ENCODE assay signal across 6 fruit fly cellular contexts in the genomic region with DNA sequence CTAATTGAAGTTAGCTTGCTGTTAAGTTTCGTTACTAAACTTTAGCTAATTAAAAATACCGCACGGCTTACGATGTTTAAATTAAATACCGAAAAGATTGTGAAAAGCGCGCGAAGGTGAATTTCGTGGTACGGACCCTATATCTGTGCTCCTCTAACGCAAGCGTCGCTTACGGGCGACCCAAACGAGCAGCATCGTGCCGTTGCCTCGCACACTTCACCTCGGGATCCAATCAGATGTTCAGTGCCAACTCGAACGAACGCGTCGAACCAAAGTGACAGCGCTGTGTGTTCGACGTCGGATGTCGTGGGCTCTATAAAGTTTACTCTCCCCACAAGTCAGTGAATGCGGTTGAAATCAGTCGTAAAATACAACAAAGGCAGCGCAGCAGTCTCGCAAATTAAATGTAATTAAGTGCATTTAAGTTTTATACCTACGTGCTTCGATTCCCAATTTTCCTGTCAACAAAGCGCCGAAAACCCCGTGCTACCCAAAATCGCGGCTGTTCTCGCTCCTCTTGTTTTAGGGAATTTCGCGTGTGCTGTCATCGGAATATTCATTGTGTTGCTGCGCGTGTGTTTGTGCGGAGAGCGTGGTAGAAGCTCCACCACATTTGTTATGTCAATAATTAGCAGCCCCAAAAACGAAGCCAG.
A peak's percentile ranks its signal among the peaks of the same experiment; 100 is the strongest.
TF ChIP-seq lines count a peak whose summit lies in the region.

No protein-coding gene starts in this region.

- peak; percentile 24 for TF ChIP-seq CTCF in whole organism, embryonic (GFP tag; optimal IDR thresholded peaks at IDR 0.05; lab: Kevin White, UChicago)

TF ChIP-seq in whole organism, 6 proteins besides CTCF, POLR2A, EP300 and RAD21:
- no peak for TF ChIP-seq psq (optimal IDR thresholded peaks at IDR 0.05; lab: Kevin White, UChicago)
- peak; percentile 50 for TF ChIP-seq CG8478 (optimal IDR thresholded peaks at IDR 0.05; lab: Kevin White, UChicago)

TF ChIP-seq in whole organism, adult, 20 proteins besides CTCF, POLR2A, EP300 and RAD21:
- TF ChIP-seq cnc (optimal IDR thresholded peaks at IDR 0.05; lab: Kevin White, UChicago), result no peak
- peak; percentile 61 for TF ChIP-seq cic (GFP tag; optimal IDR thresholded peaks at IDR 0.05; lab: Kevin White, UChicago)
- peak; percentile 23 for TF ChIP-seq tj (GFP tag; optimal IDR thresholded peaks at IDR 0.05; lab: Kevin White, UChicago)
- TF ChIP-seq bab1 (GFP tag; optimal IDR thresholded peaks at IDR 0.05; lab: Kevin White, UChicago), result peak; percentile 62
- no peak for TF ChIP-seq kay (GFP tag; lab: Kevin White, UChicago; ENCODE audit: borderline replicate concordance)
- no peak for TF ChIP-seq CG14711 (tag; optimal IDR thresholded peaks at IDR 0.05; lab: Kevin White, UChicago)
- TF ChIP-seq pad (GFP tag; optimal IDR thresholded peaks at IDR 0.05; lab: Kevin White, UChicago), result peak; percentile 26
- no peak for TF ChIP-seq CG12768 (GFP tag; optimal IDR thresholded peaks at IDR 0.05; lab: Kevin White, UChicago)
- TF ChIP-seq CG33017 (tag; optimal IDR thresholded peaks at IDR 0.05; lab: Kevin White, UChicago), result peak; percentile 7
- peak; percentile 72 for TF ChIP-seq Mnt (GFP tag; optimal IDR thresholded peaks at IDR 0.05; lab: Kevin White, UChicago)
- TF ChIP-seq ovo (GFP tag; optimal IDR thresholded peaks at IDR 0.05; lab: Kevin White, UChicago), result no peak
- TF ChIP-seq toe (GFP tag; optimal IDR thresholded peaks at IDR 0.05; lab: Kevin White, UChicago), result no peak
- peak; percentile 26 for TF ChIP-seq CG7045 (GFP tag; optimal IDR thresholded peaks at IDR 0.05; lab: Kevin White, UChicago)
- peak; percentile 47 for TF ChIP-seq CG7101 (tag; optimal IDR thresholded peaks at IDR 0.05; lab: Kevin White, UChicago)
- TF ChIP-seq CG11617 (GFP tag; optimal IDR thresholded peaks at IDR 0.05; lab: Kevin White, UChicago), result peak; percentile 59
- no peak for TF ChIP-seq Crg-1 (GFP tag; optimal IDR thresholded peaks at IDR 0.05; lab: Kevin White, UChicago)

TF ChIP-seq in whole organism, embryonic, 481 proteins besides CTCF, POLR2A, EP300 and RAD21 (continues in another document):
- TF ChIP-seq hkb (optimal IDR thresholded peaks at IDR 0.05; lab: Kevin White, UChicago) (no peak), hkb (GFP tag; IDR thresholded peaks at IDR 0.05; lab: Robert Waterston, UW) (0 out of 2 replicates have a peak, but pooled peaks have one; percentile 20), Xrp1 (GFP tag; IDR thresholded peaks at IDR 0.05; lab: Robert Waterston, UW) (0 out of 2 replicates have a peak, but pooled peaks have one; percentile 12), crol (GFP tag; IDR thresholded peaks at IDR 0.05; lab: Robert Waterston, UW) (no peak), Trl (optimal IDR thresholded peaks at IDR 0.05; lab: Kevin White, UChicago) (peak in 1 of 2 experiments; percentile 24), Trl (GFP tag; optimal IDR thresholded peaks at IDR 0.05; lab: Kevin White, UChicago) (no peak), CG10147 (GFP tag; optimal IDR thresholded peaks at IDR 0.05; lab: Kevin White, UChicago) (peak; percentile 30), Meics (GFP tag; optimal IDR thresholded peaks at IDR 0.05; lab: Kevin White, UChicago) (peak; percentile 100), Dll (GFP tag; IDR thresholded peaks at IDR 0.05; lab: Robert Waterston, UW; ENCODE audit: partially characterized antibody) (peak; percentile 35; the same call in 1 of the 4 replicates), bsh (GFP tag; optimal IDR thresholded peaks at IDR 0.05; lab: Kevin White, UChicago) (peak in 1 of 2 experiments; percentile 10), crp (GFP tag; optimal IDR thresholded peaks at IDR 0.05; lab: Kevin White, UChicago) (peak in 1 of 2 experiments; percentile 75), CG8290 (GFP tag; optimal IDR thresholded peaks at IDR 0.05; lab: Kevin White, UChicago) (no peak), CG8290 (tag; optimal IDR thresholded peaks at IDR 0.05; lab: Kevin White, UChicago) (peak in 1 of 2 experiments; percentile 58), CG13287 (GFP tag; IDR thresholded peaks at IDR 0.05; lab: Robert Waterston, UW; ENCODE audit: partially characterized antibody) (peak; percentile 47; the same call in 1 of the 2 replicates)

TF ChIP-seq in whole organism, prepupa, 60 proteins besides CTCF, POLR2A, EP300 and RAD21 (continues in another document):
- TF ChIP-seq CG4318 (GFP tag; optimal IDR thresholded peaks at IDR 0.05; lab: Kevin White, UChicago) (no peak), net (GFP tag; optimal IDR thresholded peaks at IDR 0.05; lab: Kevin White, UChicago) (no peak), lz (GFP tag; optimal IDR thresholded peaks at IDR 0.05; lab: Kevin White, UChicago) (no peak), fd85E (GFP tag; optimal IDR thresholded peaks at IDR 0.05; lab: Kevin White, UChicago) (no peak), Ets21C (GFP tag; optimal IDR thresholded peaks at IDR 0.05; lab: Kevin White, UChicago) (no peak), CG31627 (GFP tag; optimal IDR thresholded peaks at IDR 0.05; lab: Kevin White, UChicago) (no peak), Gug (GFP tag; IDR thresholded peaks at IDR 0.05; lab: Robert Waterston, UW) (no peak), CG6792 (GFP tag; optimal IDR thresholded peaks at IDR 0.05; lab: Kevin White, UChicago) (no peak), CG3032 (tag; optimal IDR thresholded peaks at IDR 0.05; lab: Kevin White, UChicago) (no peak), CG8632 (GFP tag; optimal IDR thresholded peaks at IDR 0.05; lab: Kevin White, UChicago) (no peak), CG6276 (GFP tag; optimal IDR thresholded peaks at IDR 0.05; lab: Kevin White, UChicago) (no peak), CG15336 (GFP tag; IDR thresholded peaks at IDR 0.05; lab: Robert Waterston, UW) (0 out of 2 replicates have a peak, but pooled peaks have one; percentile 8), topi (GFP tag; optimal IDR thresholded peaks at IDR 0.05; lab: Kevin White, UChicago) (no peak), CG7368 (GFP tag; optimal IDR thresholded peaks at IDR 0.05; lab: Kevin White, UChicago) (no peak), Sox14 (GFP tag; optimal IDR thresholded peaks at IDR 0.05; lab: Kevin White, UChicago) (peak; percentile 51), acj6 (GFP tag; optimal IDR thresholded peaks at IDR 0.05; lab: Kevin White, UChicago) (no peak), pdm3 (GFP tag; optimal IDR thresholded peaks at IDR 0.05; lab: Kevin White, UChicago) (no peak), Hr4 (GFP tag; optimal IDR thresholded peaks at IDR 0.05; lab: Kevin White, UChicago) (peak; percentile 5)

TF ChIP-seq in whole organism, pupa, 21 proteins besides CTCF, POLR2A, EP300 and RAD21:
- TF ChIP-seq CG14655 (GFP tag; optimal IDR thresholded peaks at IDR 0.05; lab: Kevin White, UChicago), result no peak
- no peak for TF ChIP-seq Pif1A (GFP tag; optimal IDR thresholded peaks at IDR 0.05; lab: Kevin White, UChicago)
- peak; percentile 32 for TF ChIP-seq Snoo (tag; optimal IDR thresholded peaks at IDR 0.05; lab: Kevin White, UChicago)
- TF ChIP-seq CG32121 (GFP tag; IDR thresholded peaks at IDR 0.05; lab: Robert Waterston, UW), result 0 out of 2 replicates have a peak, but pooled peaks have one; percentile 16
- TF ChIP-seq EcR (GFP tag; optimal IDR thresholded peaks at IDR 0.05; lab: Kevin White, UChicago), result peak; percentile 9
- no peak for TF ChIP-seq gl (tag; optimal IDR thresholded peaks at IDR 0.05; lab: Kevin White, UChicago)
- no peak for TF ChIP-seq CG34367 (tag; optimal IDR thresholded peaks at IDR 0.05; lab: Kevin White, UChicago)
- TF ChIP-seq fd96Ca (GFP tag; IDR thresholded peaks at IDR 0.05; lab: Robert Waterston, UW), result peak; percentile 38; the same call in 1 of the 3 replicates
- no peak for TF ChIP-seq Pif1B (GFP tag; optimal IDR thresholded peaks at IDR 0.05; lab: Kevin White, UChicago)
- TF ChIP-seq CG17806 (tag; optimal IDR thresholded peaks at IDR 0.05; lab: Kevin White, UChicago), result no peak
- no peak for TF ChIP-seq CG12605 (GFP tag; IDR thresholded peaks at IDR 0.05; lab: Robert Waterston, UW)
- TF ChIP-seq CG13204 (GFP tag; optimal IDR thresholded peaks at IDR 0.05; lab: Kevin White, UChicago), result peak; percentile 53
- TF ChIP-seq CG8159 (tag; optimal IDR thresholded peaks at IDR 0.05; lab: Kevin White, UChicago), result peak; percentile 2
- no peak for TF ChIP-seq Ets98B (GFP tag; IDR thresholded peaks at IDR 0.05; lab: Robert Waterston, UW)
- TF ChIP-seq D1 (tag; optimal IDR thresholded peaks at IDR 0.05; lab: Kevin White, UChicago), result peak; percentile 51
- no peak for TF ChIP-seq CG8301 (tag; optimal IDR thresholded peaks at IDR 0.05; lab: Kevin White, UChicago)

TF ChIP-seq in whole organism, wandering third instar larva, 38 proteins besides CTCF, POLR2A, EP300 and RAD21:
- peak; percentile 36 for TF ChIP-seq Rel (GFP tag; optimal IDR thresholded peaks at IDR 0.05; lab: Kevin White, UChicago)
- peak; percentile 61 for TF ChIP-seq Rel (tag; optimal IDR thresholded peaks at IDR 0.05; lab: Kevin White, UChicago)
- TF ChIP-seq CrebA (GFP tag; optimal IDR thresholded peaks at IDR 0.05; lab: Kevin White, UChicago; ENCODE audit: borderline replicate concordance), result no peak
- no peak for TF ChIP-seq tai (GFP tag; optimal IDR thresholded peaks at IDR 0.05; lab: Kevin White, UChicago)
- peak; percentile 16 for TF ChIP-seq Sp1 (GFP tag; optimal IDR thresholded peaks at IDR 0.05; lab: Kevin White, UChicago)
- no peak for TF ChIP-seq Dfd (GFP tag; optimal IDR thresholded peaks at IDR 0.05; lab: Kevin White, UChicago)
- no peak for TF ChIP-seq CG32264 (GFP tag; optimal IDR thresholded peaks at IDR 0.05; lab: Kevin White, UChicago)
- TF ChIP-seq br (GFP tag; optimal IDR thresholded peaks at IDR 0.05; lab: Kevin White, UChicago), result peak; percentile 2
- peak; percentile 51 for TF ChIP-seq OdsH (GFP tag; optimal IDR thresholded peaks at IDR 0.05; lab: Kevin White, UChicago)
- TF ChIP-seq Myc (optimal IDR thresholded peaks at IDR 0.05; lab: Kevin White, UChicago), result peak; percentile 64
- peak; percentile 48 for TF ChIP-seq rgr (GFP tag; optimal IDR thresholded peaks at IDR 0.05; lab: Kevin White, UChicago)
- TF ChIP-seq Vsx2 (GFP tag; optimal IDR thresholded peaks at IDR 0.05; lab: Kevin White, UChicago; ENCODE audit: partially characterized antibody), result peak; percentile 34
- peak; percentile 44 for TF ChIP-seq h (GFP tag; optimal IDR thresholded peaks at IDR 0.05; lab: Kevin White, UChicago)
- peak; percentile 26 for TF ChIP-seq Hr83 (GFP tag; optimal IDR thresholded peaks at IDR 0.05; lab: Kevin White, UChicago; ENCODE audit: poor library complexity, severe bottlenecking)
- TF ChIP-seq psq (GFP tag; optimal IDR thresholded peaks at IDR 0.05; lab: Kevin White, UChicago), result peak; percentile 39
- no peak for TF ChIP-seq pan (optimal IDR thresholded peaks at IDR 0.05; lab: Kevin White, UChicago)
TF ChIP-seq in whole organism, wandering third instar larva: peak in this region for 10.
